Worm (Caenorhabditis elegans) whole organism, young adult: ENCODE measurements around the gene alr-1.

Experiments used
- C06A6.2 ChIP-seq: fragments of 200-800 bp; sonication (Bioruptor generic); conservative IDR thresholded peaks from 2 replicates; pipeline ENCODE4 v1.3.6; 2022; ENCODE audit warnings: missing genetic modification characterization, missing compliant biosample characterization
- F49E8.2 ChIP-seq: sonication (generic microtip); optimal IDR thresholded peaks from 3 replicates; lab custom pipeline; 2017; ENCODE audit warnings: missing genetic modification characterization, mild to moderate bottlenecking, missing compliant biosample characterization, antibody characterized with exemption, moderate library complexity; ENCODE audit not compliant: insufficient read depth
- Y67H2A.10 ChIP-seq: fragments of 200-800 bp; sonication (Bioruptor generic); conservative IDR thresholded peaks from 2 replicates; pipeline ENCODE4 v1.3.6; 2022; ENCODE audit warnings: missing genetic modification reagents, missing genetic modification characterization, missing compliant biosample characterization
- Y95B8A.8 ChIP-seq: fragments of 200-800 bp; sonication (Bioruptor generic); IDR thresholded peaks from 2 replicates; pipeline ENCODE4 v1.3.6; 2022; ENCODE audit warnings: missing genetic modification reagents, missing genetic modification characterization, missing compliant biosample characterization
- ama-1 ChIP-seq, 3 experiments: fragments of 150-350 bp in 1 of 3; sonication (generic microtip) in 2 of 3; optimal IDR thresholded peaks; 2 replicates each; lab custom pipeline; 2014 to 2018; ENCODE audit warnings: missing biosample characterization in 2 of 3, missing genetic modification characterization in 2 of 3, missing genetic modification reagents in 2 of 3
- bed-1 ChIP-seq: fragments of 200-800 bp; sonication (Bioruptor generic); IDR thresholded peaks from 2 replicates; pipeline ENCODE4 v1.3.6; 2022; ENCODE audit warnings: missing genetic modification reagents, missing genetic modification characterization, missing compliant biosample characterization
- ceh-100 ChIP-seq: fragments of 200-800 bp; sonication (Bioruptor generic); IDR thresholded peaks from 2 replicates; pipeline ENCODE4 v1.3.6; 2022; ENCODE audit warnings: missing genetic modification reagents, missing genetic modification characterization, missing compliant biosample characterization
- ceh-27 ChIP-seq: fragments of 200-800 bp; sonication (Bioruptor generic); optimal IDR thresholded peaks from 2 replicates; lab custom pipeline; 2018; ENCODE audit warnings: mild to moderate bottlenecking, missing genetic modification characterization, moderate library complexity, missing compliant biosample characterization
- ceh-91 ChIP-seq: fragments of 200-800 bp; sonication (Bioruptor generic); IDR thresholded peaks from 2 replicates; pipeline ENCODE4 v1.3.6; 2022; ENCODE audit warnings: missing genetic modification reagents, missing genetic modification characterization, missing compliant biosample characterization
- ets-4 ChIP-seq: fragments of 200-800 bp; sonication (Bioruptor generic); optimal IDR thresholded peaks from 2 replicates; lab custom pipeline; 2018; ENCODE audit warnings: mild to moderate bottlenecking, missing genetic modification characterization, missing compliant biosample characterization
- hlh-12 ChIP-seq: sonication (generic microtip); optimal IDR thresholded peaks from 2 replicates; lab custom pipeline; 2016; ENCODE audit warnings: missing genetic modification characterization, missing compliant biosample characterization
- hmg-1.2 ChIP-seq: fragments of 200-800 bp; sonication (Bioruptor generic); IDR thresholded peaks from 2 replicates; pipeline ENCODE4 v1.3.6; 2022; ENCODE audit warnings: missing genetic modification reagents, missing genetic modification characterization, missing compliant biosample characterization
- let-607 ChIP-seq, 2 experiments: fragments of 200-800 bp in 1 of 2; sonication (Bioruptor generic) in 1 of 2; sonication (generic microtip) in 1 of 2; optimal IDR thresholded peaks; 2 replicates each; lab custom pipeline; 2016 to 2018; ENCODE audit warnings: mild to moderate bottlenecking in 2 of 2, missing compliant biosample characterization in 2 of 2, missing genetic modification characterization in 2 of 2, moderate library complexity in 2 of 2, missing genotype in 1 of 2
- lin-54 ChIP-seq: fragments of 200-800 bp; sonication (Bioruptor generic); optimal IDR thresholded peaks from 2 replicates; lab custom pipeline; 2018; ENCODE audit warnings: mild to moderate bottlenecking, missing genetic modification characterization, missing compliant biosample characterization
- madf-10 ChIP-seq: sonication (generic microtip); optimal IDR thresholded peaks from 2 replicates; lab custom pipeline; 2016; ENCODE audit warnings: mild to moderate bottlenecking, missing genetic modification characterization, missing compliant biosample characterization
- madf-3 ChIP-seq: fragments of 200-800 bp; sonication (Bioruptor generic); IDR thresholded peaks from 2 replicates; pipeline ENCODE4 v1.3.6; 2022; ENCODE audit warnings: missing genetic modification reagents, missing genetic modification characterization, missing compliant biosample characterization
- madf-6 ChIP-seq: fragments of 200-800 bp; sonication (Bioruptor generic); IDR thresholded peaks from 2 replicates; pipeline ENCODE4 v1.3.6; 2022; ENCODE audit warnings: missing genetic modification reagents, missing genetic modification characterization, missing compliant biosample characterization
- mel-28 ChIP-seq: sonication (generic microtip); optimal IDR thresholded peaks from 2 replicates; lab custom pipeline; 2016; ENCODE audit warnings: borderline replicate concordance, mild to moderate bottlenecking, missing genetic modification characterization, missing compliant biosample characterization
- nfya-2 ChIP-seq: fragments of 200-800 bp; sonication (Bioruptor generic); IDR thresholded peaks from 2 replicates; pipeline ENCODE4 v1.3.6; 2022; ENCODE audit warnings: missing genetic modification reagents, missing genetic modification characterization, missing compliant biosample characterization
- nhr-120 ChIP-seq: fragments of 200-800 bp; sonication (Bioruptor generic); IDR thresholded peaks from 2 replicates; pipeline ENCODE4 v1.3.6; 2022; ENCODE audit warnings: missing genetic modification characterization, missing compliant biosample characterization
- nhr-80 ChIP-seq: sonication (generic microtip); optimal IDR thresholded peaks from 2 replicates; lab custom pipeline; 2016; ENCODE audit warnings: missing genetic modification characterization, missing compliant biosample characterization
- somi-1 ChIP-seq: fragments of 200-800 bp; sonication (Bioruptor generic); optimal IDR thresholded peaks from 2 replicates; lab custom pipeline; 2018; ENCODE audit warnings: mild to moderate bottlenecking, missing genetic modification characterization, missing compliant biosample characterization
- tbx-9 ChIP-seq: sonication (generic microtip); optimal IDR thresholded peaks from 2 replicates; lab custom pipeline; 2016; ENCODE audit warnings: borderline replicate concordance, missing genetic modification characterization, inconsistent platforms, missing compliant biosample characterization
- tlf-1 ChIP-seq: fragments of 200-800 bp; sonication (Bioruptor generic); optimal IDR thresholded peaks from 2 replicates; lab custom pipeline; 2018; ENCODE audit warnings: mild to moderate bottlenecking, missing genetic modification characterization, missing compliant biosample characterization
- zfh-2 ChIP-seq: fragments of 200-800 bp; sonication (Bioruptor generic); conservative IDR thresholded peaks from 2 replicates; pipeline ENCODE4 v1.3.6; 2022; ENCODE audit warnings: missing genetic modification reagents, missing genetic modification characterization, missing compliant biosample characterization
- ztf-18 ChIP-seq: sonication (generic microtip); optimal IDR thresholded peaks from 2 replicates; lab custom pipeline; 2016; ENCODE audit warnings: missing genotype, mild to moderate bottlenecking, missing genetic modification characterization, missing compliant biosample characterization

alr-1 gene

ce11 chrX:11078150-11078549, 47.3 kb downstream of the alr-1 start, which contains the start of gene W04G3.10 (continued):
- no peak for TF ChIP-seq nfya-2 (GFP tag; lab: Robert Waterston, UW)
- no peak for TF ChIP-seq madf-10 (tag; lab: Kevin White, UChicago)
- TF ChIP-seq let-607 (tag; optimal IDR thresholded peaks at IDR 0.05; lab: Kevin White, UChicago) = no peak

ce11 chrX:11076491-11076890, 48.9 kb downstream of the alr-1 start, which contains the start of gene W04G3.12:
W04G3.12 (minus strand) TSS chrX:11076801.
- TF ChIP-seq mel-28 (tag; lab: Kevin White, UChicago) (no peak), ets-4 (GFP tag; lab: Kevin White, UChicago) (no peak), ceh-100 (GFP tag; lab: Robert Waterston, UW) (no peak), nhr-120 (GFP tag; lab: Robert Waterston, UW) (no peak), somi-1 (GFP tag; lab: Kevin White, UChicago) (no peak), ceh-27 (GFP tag; lab: Kevin White, UChicago) (no peak), Y95B8A.8 (no peak), madf-6 (GFP tag; lab: Robert Waterston, UW) (no peak), hlh-12 (tag; lab: Kevin White, UChicago) (no peak), ceh-91 (GFP tag; lab: Robert Waterston, UW) (no peak), hmg-1.2 (GFP tag; lab: Robert Waterston, UW) (no peak), tlf-1 (GFP tag; lab: Kevin White, UChicago) (no peak)

ce11 chrX:11073358-11073757, 52.1 kb downstream of the alr-1 start, which contains the start of gene W04G3.5:
W04G3.5 (plus strand) TSS chrX:11073658.
- no peak for TF ChIP-seq lin-54
- TF ChIP-seq bed-1 = no peak
- no peak for TF ChIP-seq madf-3 (GFP tag; lab: Robert Waterston, UW)
- no peak for TF ChIP-seq nhr-80
- TF ChIP-seq, all 124 proteins: peak for 0

ce11 chrX:11072701-11073100, 52.7 kb downstream of the alr-1 start:
- TF ChIP-seq tbx-9 (no peak), mel-28 (tag; lab: Kevin White, UChicago) (no peak), C06A6.2 (GFP tag; lab: Robert Waterston, UW) (no peak), Y67H2A.10 (no peak), zfh-2 (no peak), ama-1 (optimal IDR thresholded peaks at IDR 0.05; lab: Kevin White, UChicago) (no peak), ama-1 (GFP tag; optimal IDR thresholded peaks at IDR 0.05; lab: Kevin White, UChicago) (no peak), F49E8.2 (no peak), ztf-18 (tag; lab: Kevin White, UChicago) (no peak)
